Worm (Caenorhabditis elegans) whole organism, L2 larva: Measurements from ENCODE around the gene sru-15.

ENCODE experiments used
- C34F6.9 ChIP-seq: fragments of 150-350 bp; optimal IDR thresholded peaks from 2 replicates; lab custom pipeline; 2014; ENCODE audit warnings: missing biosample characterization, missing genetic modification characterization
- F13H6.1 ChIP-seq: sonication (generic microtip); optimal IDR thresholded peaks from 2 replicates; lab custom pipeline; 2016; ENCODE audit warnings: missing genetic modification characterization, missing compliant biosample characterization
- R02D3.7 ChIP-seq: fragments of 150-350 bp; optimal IDR thresholded peaks from 2 replicates; lab custom pipeline; 2014; ENCODE audit warnings: missing biosample characterization, missing genetic modification characterization
- Y55F3AM.14 ChIP-seq: fragments of 200-800 bp; sonication (Bioruptor generic); optimal IDR thresholded peaks from 2 replicates; lab custom pipeline; 2018; ENCODE audit warnings: mild to moderate bottlenecking, missing genetic modification characterization, missing compliant biosample characterization
- alr-1 ChIP-seq: fragments of 150-350 bp; optimal IDR thresholded peaks from 2 replicates; lab custom pipeline; 2014; ENCODE audit warnings: missing biosample characterization, missing genetic modification characterization
- aly-2 ChIP-seq: fragments of 150-350 bp; optimal IDR thresholded peaks from 2 replicates; lab custom pipeline; 2014; ENCODE audit warnings: missing biosample characterization, missing genetic modification characterization
- ama-1 ChIP-seq: fragments of 150-350 bp; optimal IDR thresholded peaks from 2 replicates; lab custom pipeline; 2018; ENCODE audit warnings: inconsistent platforms
- blmp-1 ChIP-seq: sonication (generic microtip); optimal IDR thresholded peaks from 2 replicates; lab custom pipeline; 2017; ENCODE audit warnings: missing genetic modification characterization, mild to moderate bottlenecking, missing compliant biosample characterization, antibody characterized with exemption, moderate library complexity; ENCODE audit not compliant: insufficient read depth
- ceh-16 ChIP-seq: fragments of 150-350 bp; optimal IDR thresholded peaks from 2 replicates; lab custom pipeline; 2014; ENCODE audit warnings: missing biosample characterization, missing genetic modification characterization
- crh-2 ChIP-seq: sonication (generic microtip); optimal IDR thresholded peaks from 2 replicates; lab custom pipeline; 2017; ENCODE audit warnings: missing biosample characterization, missing genetic modification characterization
- dmd-4 ChIP-seq: sonication (generic microtip); optimal IDR thresholded peaks from 2 replicates; lab custom pipeline; 2017; ENCODE audit warnings: missing biosample characterization, missing genetic modification characterization
- elt-1 ChIP-seq: fragments of 150-350 bp; optimal IDR thresholded peaks from 2 replicates; lab custom pipeline; 2014; ENCODE audit warnings: missing biosample characterization, missing genetic modification characterization
- elt-3 ChIP-seq: sonication (generic microtip); optimal IDR thresholded peaks from 2 replicates; lab custom pipeline; 2017; ENCODE audit warnings: missing biosample characterization, missing genetic modification characterization
- fos-1 ChIP-seq: fragments of 150-350 bp; optimal IDR thresholded peaks from 2 replicates; lab custom pipeline; 2014; ENCODE audit warnings: missing biosample characterization, missing genetic modification characterization
- lin-11 ChIP-seq: fragments of 150-350 bp; sonication (generic microtip); optimal IDR thresholded peaks from 2 replicates; lab custom pipeline; 2014; ENCODE audit warnings: missing biosample characterization, missing genetic modification characterization, inconsistent platforms, mixed read lengths
- lin-13 ChIP-seq: fragments of 150-350 bp; optimal IDR thresholded peaks from 2 replicates; lab custom pipeline; 2014; ENCODE audit warnings: missing biosample characterization, missing genetic modification reagents, missing genetic modification characterization
- lin-39 ChIP-seq: fragments of 150-350 bp; optimal IDR thresholded peaks from 2 replicates; lab custom pipeline; 2014; ENCODE audit warnings: missing biosample characterization, missing genetic modification reagents, missing genetic modification characterization
- lsy-2 ChIP-seq, 2 experiments: fragments of 150-350 bp in 1 of 2; sonication (generic microtip) in 1 of 2; optimal IDR thresholded peaks; 2 replicates each; lab custom pipeline; 2014 to 2017; ENCODE audit warnings: missing biosample characterization in 2 of 2, missing genetic modification characterization in 2 of 2
- mbf-1 ChIP-seq: sonication (generic microtip); optimal IDR thresholded peaks from 2 replicates; lab custom pipeline; 2017; ENCODE audit warnings: missing biosample characterization, missing genetic modification characterization
- mdl-1 ChIP-seq, 2 experiments: fragments of 150-350 bp in 1 of 2; sonication (generic microtip) in 1 of 2; optimal IDR thresholded peaks; 2 replicates each; lab custom pipeline; 2017; ENCODE audit warnings: missing biosample characterization in 2 of 2, missing genetic modification characterization in 2 of 2
- nhr-10 ChIP-seq: sonication (generic microtip); optimal IDR thresholded peaks from 2 replicates; lab custom pipeline; 2017; ENCODE audit warnings: missing biosample characterization, missing genetic modification characterization
- nhr-11 ChIP-seq: fragments of 150-350 bp; optimal IDR thresholded peaks from 2 replicates; lab custom pipeline; 2014; ENCODE audit warnings: missing biosample characterization, missing genetic modification characterization
- nhr-12 ChIP-seq: fragments of 150-350 bp; optimal IDR thresholded peaks from 2 replicates; lab custom pipeline; 2014; ENCODE audit warnings: missing biosample characterization, missing genetic modification characterization
- nhr-21 ChIP-seq: fragments of 150-350 bp; optimal IDR thresholded peaks from 2 replicates; lab custom pipeline; 2014; ENCODE audit warnings: missing biosample characterization, missing genetic modification characterization
- nhr-23 ChIP-seq: fragments of 150-350 bp; optimal IDR thresholded peaks from 2 replicates; lab custom pipeline; 2014; ENCODE audit warnings: missing biosample characterization, missing genetic modification reagents, missing genetic modification characterization
- nhr-6 ChIP-seq: fragments of 150-350 bp; optimal IDR thresholded peaks from 2 replicates; lab custom pipeline; 2014; ENCODE audit warnings: missing biosample characterization, missing genetic modification characterization
- nhr-77 ChIP-seq: fragments of 150-350 bp; optimal IDR thresholded peaks from 2 replicates; lab custom pipeline; 2014; ENCODE audit warnings: missing biosample characterization, missing genetic modification characterization
- peb-1 ChIP-seq: fragments of 150-350 bp; optimal IDR thresholded peaks from 2 replicates; lab custom pipeline; 2014; ENCODE audit warnings: missing biosample characterization, missing genetic modification characterization
- sem-4 ChIP-seq: fragments of 150-350 bp; optimal IDR thresholded peaks from 2 replicates; lab custom pipeline; 2014; ENCODE audit warnings: missing biosample characterization, missing genetic modification reagents, missing genetic modification characterization
- skn-1 ChIP-seq: sonication (generic microtip); optimal IDR thresholded peaks from 2 replicates; lab custom pipeline; 2017; ENCODE audit warnings: missing biosample characterization, missing genetic modification characterization
- sma-3 ChIP-seq: sonication (generic microtip); optimal IDR thresholded peaks from 2 replicates; lab custom pipeline; 2016; ENCODE audit warnings: missing genetic modification reagents, missing genetic modification characterization, missing compliant biosample characterization
- sma-9 ChIP-seq, 2 experiments: fragments of 150-350 bp in 1 of 2; sonication (generic microtip) in 1 of 2; optimal IDR thresholded peaks; 2 replicates each; lab custom pipeline; 2014 to 2016; ENCODE audit warnings: missing genetic modification characterization in 2 of 2, mild to moderate bottlenecking in 1 of 2, missing biosample characterization in 1 of 2, missing compliant biosample characterization in 1 of 2, missing genetic modification reagents in 1 of 2, moderate library complexity in 1 of 2
- snpc-4 ChIP-seq: fragments of 150-350 bp; optimal IDR thresholded peaks from 2 replicates; lab custom pipeline; 2014; ENCODE audit warnings: missing biosample characterization, missing genetic modification characterization
- unc-39 ChIP-seq: fragments of 150-350 bp; optimal IDR thresholded peaks from 2 replicates; lab custom pipeline; 2014; ENCODE audit warnings: missing biosample characterization, missing genetic modification characterization
- unc-55 ChIP-seq: fragments of 150-350 bp; sonication (generic microtip); optimal IDR thresholded peaks from 3 replicates; lab custom pipeline; 2014; ENCODE audit warnings: missing biosample characterization, missing genetic modification reagents, missing genetic modification characterization
- unc-62 ChIP-seq: fragments of 150-350 bp; optimal IDR thresholded peaks from 2 replicates; lab custom pipeline; 2014; ENCODE audit warnings: missing biosample characterization, missing genetic modification reagents, missing genetic modification characterization
- zag-1 ChIP-seq: fragments of 150-350 bp; optimal IDR thresholded peaks from 2 replicates; lab custom pipeline; 2014; ENCODE audit warnings: missing biosample characterization, missing genetic modification characterization
- ztf-1 ChIP-seq: fragments of 200-800 bp; sonication (Bioruptor generic); conservative IDR thresholded peaks from 2 replicates; pipeline ENCODE4 v1.3.6; 2022; ENCODE audit warnings: missing genetic modification characterization, missing compliant biosample characterization
- ztf-11 ChIP-seq: sonication (generic microtip); optimal IDR thresholded peaks from 2 replicates; lab custom pipeline; 2017; ENCODE audit warnings: missing biosample characterization, missing genetic modification characterization
- ztf-4 ChIP-seq: fragments of 150-350 bp; optimal IDR thresholded peaks from 2 replicates; lab custom pipeline; 2014; ENCODE audit warnings: missing biosample characterization, missing genetic modification characterization

sru-15 gene

ce11 chrIV:17395910-17396309 lies at the start of gene sru-15:
Gene sru-15, plus strand, starts transcription at chrIV:17396210.
- TF ChIP-seq sma-9 (GFP tag; optimal IDR thresholded peaks at IDR 0.05; lab: Kevin White, UChicago) (no peak), sma-9 (tag; optimal IDR thresholded peaks at IDR 0.05; lab: Kevin White, UChicago) (no peak), lin-13 (GFP tag; lab: Kevin White, UChicago) (no peak), alr-1 (tag; lab: Kevin White, UChicago) (no peak), peb-1 (tag; lab: Kevin White, UChicago) (no peak), unc-39 (tag; lab: Kevin White, UChicago) (no peak), nhr-11 (tag; lab: Kevin White, UChicago) (no peak), ama-1 (lab: Kevin White, UChicago) (no peak), crh-2 (no peak), mdl-1 (tag; optimal IDR thresholded peaks at IDR 0.05; lab: Kevin White, UChicago) (no peak), skn-1 (tag; lab: Kevin White, UChicago) (no peak), lsy-2 (tag; optimal IDR thresholded peaks at IDR 0.05; lab: Kevin White, UChicago) (no peak), elt-1 (tag; lab: Kevin White, UChicago) (no peak), dmd-4 (tag; lab: Kevin White, UChicago) (no peak), nhr-23 (no peak), ztf-4 (tag; lab: Kevin White, UChicago) (no peak), sma-3 (GFP tag; lab: Kevin White, UChicago) (no peak), ceh-16 (tag; lab: Kevin White, UChicago) (no peak), fos-1 (no peak), unc-55 (GFP tag; lab: Kevin White, UChicago) (no peak)

ce11 chrIV:17346599-17347218 lies 49.3 kb upstream of the sru-15 start, which contains the start of the genes clec-197 and clec-198:
Gene clec-197, minus strand, starts transcription at chrIV:17346699.
Gene clec-198, plus strand, starts transcription at chrIV:17347168.
- TF ChIP-seq zag-1 (tag; lab: Kevin White, UChicago) (no peak), R02D3.7 (no peak), sem-4 (tag; lab: Kevin White, UChicago) (no peak), Y55F3AM.14 (GFP tag; lab: Kevin White, UChicago) (no peak), blmp-1 (tag; lab: Kevin White, UChicago) (no peak), elt-3 (tag; lab: Kevin White, UChicago) (no peak), ztf-1 (no peak), ceh-16 (tag; lab: Kevin White, UChicago) (no peak), C34F6.9 (tag; lab: Kevin White, UChicago) (no peak), F13H6.1 (tag; lab: Kevin White, UChicago) (no peak), ztf-11 (tag; lab: Kevin White, UChicago) (no peak), crh-2 (no peak), lin-39 (tag; lab: Kevin White, UChicago) (no peak), ztf-4 (tag; lab: Kevin White, UChicago) (no peak), lin-11 (no peak), nhr-12 (no peak), mdl-1 (tag; optimal IDR thresholded peaks at IDR 0.05; lab: Kevin White, UChicago) (no peak), nhr-10 (tag; lab: Kevin White, UChicago) (no peak), dmd-4 (tag; lab: Kevin White, UChicago) (no peak), mbf-1 (tag; lab: Kevin White, UChicago) (no peak)
- TF ChIP-seq, all 48 proteins: peak for 0

ce11 chrIV:17351586-17351985 lies 44.4 kb upstream of the sru-15 start, which contains the start of gene clec-199:
Gene clec-199, plus strand, starts transcription at chrIV:17351886.
- TF ChIP-seq peb-1 (tag; lab: Kevin White, UChicago) (no peak), nhr-10 (tag; lab: Kevin White, UChicago) (no peak), nhr-12 (no peak), snpc-4 (no peak), Y55F3AM.14 (GFP tag; lab: Kevin White, UChicago) (no peak), crh-2 (no peak)

ce11 chrIV:17361143-17361542 lies 34.9 kb upstream of the sru-15 start, which contains the start of gene clec-202:
Gene clec-202, plus strand, starts transcription at chrIV:17361443.
- TF ChIP-seq mdl-1 (tag; optimal IDR thresholded peaks at IDR 0.05; lab: Kevin White, UChicago) (no peak), lin-39 (tag; lab: Kevin White, UChicago) (no peak), nhr-10 (tag; lab: Kevin White, UChicago) (no peak), nhr-21 (no peak), nhr-6 (tag; lab: Kevin White, UChicago) (no peak), lin-11 (no peak), ztf-11 (tag; lab: Kevin White, UChicago) (no peak), elt-3 (tag; lab: Kevin White, UChicago) (no peak), R02D3.7 (no peak), ceh-16 (tag; lab: Kevin White, UChicago) (no peak), unc-39 (tag; lab: Kevin White, UChicago) (no peak), nhr-77 (tag; lab: Kevin White, UChicago) (no peak), aly-2 (tag; lab: Kevin White, UChicago) (no peak), sma-3 (GFP tag; lab: Kevin White, UChicago) (no peak), sma-9 (GFP tag; optimal IDR thresholded peaks at IDR 0.05; lab: Kevin White, UChicago) (no peak), sma-9 (tag; optimal IDR thresholded peaks at IDR 0.05; lab: Kevin White, UChicago) (no peak), zag-1 (tag; lab: Kevin White, UChicago) (no peak), unc-62 (GFP tag; lab: Kevin White, UChicago) (no peak)
- TF ChIP-seq, all 48 proteins: peak for 0
